Worm (Caenorhabditis elegans): ENCODE data around the gene F09B12.5.
A peak's percentile ranks its signal among the peaks of the same experiment; 100 is the strongest.

F09B12.5 gene

ce11 chrX:15081486-15081885 lies 3.0 kb upstream of the F09B12.5 start:
- no peak for TF ChIP-seq tab-1 (GFP tag; IDR thresholded peaks at IDR 0.05)
- no peak for TF ChIP-seq ztf-29 (GFP tag; IDR thresholded peaks at IDR 0.05)
- TF ChIP-seq cog-1 (tag; optimal IDR thresholded peaks at IDR 0.05), result no peak
- TF ChIP-seq flt-1 (GFP tag; IDR thresholded peaks at IDR 0.05), result no peak
- no peak for TF ChIP-seq med-1 (GFP tag; optimal IDR thresholded peaks at IDR 0.05; ENCODE audit: insufficient read depth)
- no peak for TF ChIP-seq klf-2 (GFP tag; conservative IDR thresholded peaks at IDR 0.05)
- no peak for TF ChIP-seq T22C8.4 (GFP tag; IDR thresholded peaks at IDR 0.05)
- TF ChIP-seq ztf-23 (GFP tag; IDR thresholded peaks at IDR 0.05), result no peak
- TF ChIP-seq ref-1 (GFP tag; conservative IDR thresholded peaks at IDR 0.05), result no peak

- TF ChIP-seq klf-2 (GFP tag; conservative IDR thresholded peaks at IDR 0.05) (no peak), med-1 (GFP tag; optimal IDR thresholded peaks at IDR 0.05; ENCODE audit: insufficient read depth) (no peak), ztf-29 (GFP tag; IDR thresholded peaks at IDR 0.05) (no peak), tab-1 (GFP tag; IDR thresholded peaks at IDR 0.05) (no peak), ztf-23 (GFP tag; IDR thresholded peaks at IDR 0.05) (no peak), cog-1 (tag; optimal IDR thresholded peaks at IDR 0.05) (no peak), flt-1 (GFP tag; IDR thresholded peaks at IDR 0.05) (no peak), ref-1 (GFP tag; conservative IDR thresholded peaks at IDR 0.05) (no peak)
These were observed 700 bp upstream of the F09B12.5 start, which contains the start of gene H40L08.1 for ce11 chrX:15083795-15084194. TSS of gene H40L08.1 (minus strand) at chrX:15084086.

DNA sequence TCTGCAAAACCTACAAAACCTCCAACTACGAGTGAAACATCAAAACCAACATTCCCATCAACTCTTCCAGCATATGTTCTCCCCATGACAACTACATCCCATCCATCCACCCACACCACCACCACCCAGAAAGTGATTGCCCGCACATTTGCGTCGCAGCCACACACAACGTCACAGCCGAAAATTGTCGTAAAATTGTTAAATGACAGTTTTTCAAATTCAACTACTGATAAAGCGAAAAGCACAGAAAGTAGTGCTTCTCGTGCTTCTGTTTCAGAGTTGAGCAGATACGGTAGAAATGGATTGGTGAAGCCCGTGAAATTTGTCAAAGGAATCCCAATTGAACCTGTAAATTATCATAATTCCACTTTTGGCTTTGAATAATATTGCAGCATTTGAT lies 3.3 kb downstream of the F09B12.5 start:
- TF ChIP-seq cog-1 (tag; optimal IDR thresholded peaks at IDR 0.05) (no peak), ref-1 (GFP tag; conservative IDR thresholded peaks at IDR 0.05) (no peak), tab-1 (GFP tag; IDR thresholded peaks at IDR 0.05) (no peak), ztf-29 (GFP tag; IDR thresholded peaks at IDR 0.05) (no peak), ztf-23 (GFP tag; IDR thresholded peaks at IDR 0.05) (no peak), klf-2 (GFP tag; conservative IDR thresholded peaks at IDR 0.05) (no peak), flt-1 (GFP tag; IDR thresholded peaks at IDR 0.05) (no peak)

DNA sequence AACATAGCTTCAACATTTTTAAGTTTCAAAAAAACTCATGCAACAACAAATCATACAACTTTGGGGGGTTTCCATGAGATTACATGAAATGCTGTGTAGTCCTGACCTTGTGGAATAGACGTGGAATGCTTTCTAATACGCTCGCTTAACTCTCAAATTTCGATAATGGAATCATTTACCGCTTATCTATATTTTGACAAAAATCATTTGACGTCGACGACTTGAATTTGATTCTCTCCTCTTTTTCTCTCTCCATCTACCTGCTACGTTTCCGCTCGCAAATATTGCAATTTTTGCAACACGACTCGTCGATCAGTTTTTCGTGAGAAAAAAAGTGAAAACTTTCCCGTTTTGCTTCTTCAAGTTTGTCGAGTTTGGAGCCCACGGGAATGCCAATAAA lies 4.6 kb downstream of the F09B12.5 start, which contains the start of gene flr-4:
TSS of gene flr-4 (plus strand) at position 275 of the 400 bp plus-strand sequence.
- TF ChIP-seq T22C8.4 (GFP tag; IDR thresholded peaks at IDR 0.05), result no peak
- TF ChIP-seq ztf-29 (GFP tag; IDR thresholded peaks at IDR 0.05), result no peak
- TF ChIP-seq tab-1 (GFP tag; IDR thresholded peaks at IDR 0.05), result no peak
- TF ChIP-seq klf-2 (GFP tag; conservative IDR thresholded peaks at IDR 0.05), result no peak
- TF ChIP-seq ztf-23 (GFP tag; IDR thresholded peaks at IDR 0.05), result no peak
- TF ChIP-seq med-1 (GFP tag; optimal IDR thresholded peaks at IDR 0.05; ENCODE audit: insufficient read depth), result no peak
- no peak for TF ChIP-seq flt-1 (GFP tag; IDR thresholded peaks at IDR 0.05)
- no peak for TF ChIP-seq cog-1 (tag; optimal IDR thresholded peaks at IDR 0.05)
- no peak for TF ChIP-seq ref-1 (GFP tag; conservative IDR thresholded peaks at IDR 0.05)

DNA sequence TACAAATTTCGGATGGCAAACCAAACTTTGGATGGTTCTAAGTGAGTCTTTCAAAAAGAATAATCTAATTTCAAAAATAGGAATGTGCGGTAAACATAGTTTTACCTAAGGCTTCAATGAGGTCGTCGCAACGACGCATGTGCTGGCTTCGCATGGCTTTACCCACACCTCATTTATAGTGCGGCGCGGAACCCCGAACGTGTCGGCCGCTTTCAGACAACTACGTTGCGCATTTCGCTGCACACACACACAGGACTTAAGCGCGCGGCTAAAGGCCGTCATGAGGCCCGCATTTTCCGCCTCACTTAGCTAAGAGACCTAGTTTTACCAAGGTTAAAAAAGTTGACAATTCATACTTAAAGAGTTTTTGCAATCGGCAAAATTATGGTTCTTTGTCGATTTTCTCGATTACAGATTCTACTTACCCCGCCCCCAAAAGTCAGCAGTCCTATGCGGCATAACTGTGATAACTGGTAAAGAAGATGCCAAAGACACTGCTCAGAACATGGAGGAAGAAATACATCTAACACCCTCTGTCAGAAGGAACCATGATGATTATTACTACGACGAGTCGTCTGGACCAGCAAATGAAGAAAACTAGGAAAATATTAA lies 8.4 kb downstream of the F09B12.5 start:
- TF ChIP-seq ztf-29 (GFP tag; IDR thresholded peaks at IDR 0.05), result no peak
- TF ChIP-seq tab-1 (GFP tag; IDR thresholded peaks at IDR 0.05), result 0 out of 2 replicates have a peak, but pooled peaks have one; percentile 46

ce11 chrX:15094973-15095372 lies 10.5 kb downstream of the F09B12.5 start, which contains the start of gene F09B12.7:
TSS of gene F09B12.7 (minus strand) at chrX:15095073.
- TF ChIP-seq ztf-23 (GFP tag; IDR thresholded peaks at IDR 0.05), result no peak
- no peak for TF ChIP-seq cog-1 (tag; optimal IDR thresholded peaks at IDR 0.05)
- no peak for TF ChIP-seq flt-1 (GFP tag; IDR thresholded peaks at IDR 0.05)
- TF ChIP-seq ref-1 (GFP tag; conservative IDR thresholded peaks at IDR 0.05), result no peak
- TF ChIP-seq ztf-29 (GFP tag; IDR thresholded peaks at IDR 0.05), result no peak
- no peak for TF ChIP-seq med-1 (GFP tag; optimal IDR thresholded peaks at IDR 0.05; ENCODE audit: insufficient read depth)
- no peak for TF ChIP-seq klf-2 (GFP tag; conservative IDR thresholded peaks at IDR 0.05)
- TF ChIP-seq tab-1 (GFP tag; IDR thresholded peaks at IDR 0.05), result no peak
- no peak for TF ChIP-seq T22C8.4 (GFP tag; IDR thresholded peaks at IDR 0.05)

DNA sequence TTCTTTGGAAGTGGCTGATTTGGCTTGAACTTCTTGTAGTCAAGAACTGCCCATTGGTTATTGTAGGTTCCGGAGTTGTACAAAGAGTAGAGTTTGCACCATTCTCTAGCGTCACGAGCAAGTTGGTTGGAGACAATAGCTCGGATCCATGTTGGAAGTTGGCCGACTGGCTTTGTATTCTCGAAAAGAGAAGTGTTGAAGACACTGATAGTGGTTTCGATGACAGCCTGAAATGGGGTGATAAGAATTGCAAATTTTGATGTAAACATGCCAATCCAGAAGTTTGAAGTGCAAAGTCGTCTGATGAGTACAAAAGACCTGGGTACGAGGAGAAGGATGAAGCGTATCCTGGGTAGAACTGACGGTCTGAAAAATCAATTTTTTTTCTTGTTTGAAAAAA lies 11.8 kb downstream of the F09B12.5 start:
- TF ChIP-seq ref-1 (GFP tag; conservative IDR thresholded peaks at IDR 0.05) (no peak), ztf-29 (GFP tag; IDR thresholded peaks at IDR 0.05) (no peak)

- no peak for TF ChIP-seq klf-2 (GFP tag; conservative IDR thresholded peaks at IDR 0.05)
- no peak for TF ChIP-seq med-1 (GFP tag; optimal IDR thresholded peaks at IDR 0.05; ENCODE audit: insufficient read depth)
- no peak for TF ChIP-seq ztf-29 (GFP tag; IDR thresholded peaks at IDR 0.05)
- TF ChIP-seq ref-1 (GFP tag; conservative IDR thresholded peaks at IDR 0.05), result no peak
- no peak for TF ChIP-seq T22C8.4 (GFP tag; IDR thresholded peaks at IDR 0.05)
- TF ChIP-seq cog-1 (tag; optimal IDR thresholded peaks at IDR 0.05), result no peak
- no peak for TF ChIP-seq flt-1 (GFP tag; IDR thresholded peaks at IDR 0.05)
- no peak for TF ChIP-seq ztf-23 (GFP tag; IDR thresholded peaks at IDR 0.05)
- no peak for TF ChIP-seq tab-1 (GFP tag; IDR thresholded peaks at IDR 0.05)
These were observed 13.3 kb downstream of the F09B12.5 start, which contains the start of gene F09B12.3 for ce11 chrX:15097763-15098162. TSS of gene F09B12.3 (minus strand) at chrX:15097954.

ce11 chrX:15100369-15100963 lies 16.0 kb downstream of the F09B12.5 start, which contains the start of gene dhhc-1:
TSS of gene dhhc-1 (minus strand) at chrX:15100419.
- TF ChIP-seq T22C8.4 (GFP tag; IDR thresholded peaks at IDR 0.05) (no peak), klf-2 (GFP tag; conservative IDR thresholded peaks at IDR 0.05) (no peak), ztf-23 (GFP tag; IDR thresholded peaks at IDR 0.05) (0 out of 2 replicates have a peak, but pooled peaks have one; percentile 26), med-1 (GFP tag; optimal IDR thresholded peaks at IDR 0.05; ENCODE audit: insufficient read depth) (no peak), ref-1 (GFP tag; conservative IDR thresholded peaks at IDR 0.05) (no peak), tab-1 (GFP tag; IDR thresholded peaks at IDR 0.05) (0 out of 2 replicates have a peak, but pooled peaks have one; percentile 45), flt-1 (GFP tag; IDR thresholded peaks at IDR 0.05) (0 out of 2 replicates have a peak, but pooled peaks have one; percentile 12), ztf-29 (GFP tag; IDR thresholded peaks at IDR 0.05) (no peak), cog-1 (tag; optimal IDR thresholded peaks at IDR 0.05) (peak; percentile 3)

ce11 chrX:15103481-15103880 lies 19.0 kb downstream of the F09B12.5 start:
- TF ChIP-seq med-1 (GFP tag; optimal IDR thresholded peaks at IDR 0.05; ENCODE audit: insufficient read depth) (no peak), T22C8.4 (GFP tag; IDR thresholded peaks at IDR 0.05) (no peak), ztf-23 (GFP tag; IDR thresholded peaks at IDR 0.05) (no peak), ref-1 (GFP tag; conservative IDR thresholded peaks at IDR 0.05) (no peak), cog-1 (tag; optimal IDR thresholded peaks at IDR 0.05) (no peak), klf-2 (GFP tag; conservative IDR thresholded peaks at IDR 0.05) (no peak), tab-1 (GFP tag; IDR thresholded peaks at IDR 0.05) (no peak), ztf-29 (GFP tag; IDR thresholded peaks at IDR 0.05) (no peak), flt-1 (GFP tag; IDR thresholded peaks at IDR 0.05) (no peak)
